Worm (Caenorhabditis elegans): ENCODE results near the gene set-16.
A peak's percentile ranks its signal among the peaks of the same experiment; 100 is the strongest.

set-16 gene

DNA sequence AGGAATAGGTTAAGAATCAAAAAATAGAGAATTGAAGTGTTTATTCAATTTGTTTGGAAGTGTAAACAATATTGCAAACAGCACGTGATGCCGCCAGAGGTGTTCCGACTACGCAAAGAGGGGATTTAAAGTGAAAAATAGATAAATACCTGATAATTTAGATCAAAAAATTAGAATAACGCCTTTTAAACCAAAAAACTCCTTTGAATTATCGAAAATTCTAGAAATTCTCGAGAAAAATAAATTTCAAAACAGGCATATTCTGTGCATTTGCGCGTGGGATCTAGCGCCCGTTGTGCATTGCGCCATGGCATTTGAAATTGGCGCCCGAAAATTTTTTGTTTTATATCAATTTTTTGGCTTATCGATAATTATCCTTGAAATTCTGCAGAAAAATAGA, 21.4 kb upstream of the set-16 start, which contains the start of gene hip-1 (continued):
- TF ChIP-seq xbp-1 (tag; optimal IDR thresholded peaks at IDR 0.05) (peak; percentile 54), unc-62 (GFP tag; optimal IDR thresholded peaks at IDR 0.05) (no peak), F16B12.6 (tag; optimal IDR thresholded peaks at IDR 0.05) (peak; percentile 93), mep-1 (tag; optimal IDR thresholded peaks at IDR 0.05) (peak; percentile 79), efl-1 (optimal IDR thresholded peaks at IDR 0.05) (peak; percentile 53 to 72), efl-1 (GFP tag; optimal IDR thresholded peaks at IDR 0.05 in 1 of 2) (peak; percentile 85 to 97), pag-3 (tag; optimal IDR thresholded peaks at IDR 0.05; ENCODE audit: borderline replicate concordance, insufficient read depth) (no peak), ces-1 (GFP tag; optimal IDR thresholded peaks at IDR 0.05) (no peak), lin-35 (GFP tag; optimal IDR thresholded peaks at IDR 0.05) (peak; percentile 80), nhr-90 (tag; optimal IDR thresholded peaks at IDR 0.05; ENCODE audit: poor library complexity) (peak; percentile 39), nhr-19 (GFP tag; conservative IDR thresholded peaks at IDR 0.05) (peak; percentile 43), rnt-1 (tag; optimal IDR thresholded peaks at IDR 0.05) (peak; percentile 7), ceh-82 (tag; optimal IDR thresholded peaks at IDR 0.05) (peak; percentile 18 to 45 (median 29)), unc-86 (tag; optimal IDR thresholded peaks at IDR 0.05) (peak; percentile 12), nhr-71 (tag; optimal IDR thresholded peaks at IDR 0.05) (peak; percentile 67), tbx-2 (tag; optimal IDR thresholded peaks at IDR 0.05) (peak; percentile 41)

ce11 chrIII:13623014-13623413, 20.7 kb upstream of the set-16 start, which contains the start of gene mlc-5:
Gene mlc-5, plus strand, starts transcription at chrIII:13623314.
- TF ChIP-seq pax-3 (tag; optimal IDR thresholded peaks at IDR 0.05) (no peak), hlh-4 (tag; optimal IDR thresholded peaks at IDR 0.05) (no peak)

ce11 chrIII:13624226-13624625, 19.5 kb upstream of the set-16 start, which contains the start of gene taf-9:
Gene taf-9, plus strand, starts transcription at chrIII:13624276.
- TF ChIP-seq blmp-1 (tag; optimal IDR thresholded peaks at IDR 0.05): no peak
- peak in 1 of 2 experiments; percentile 6 for TF ChIP-seq ztf-11 (tag; optimal IDR thresholded peaks at IDR 0.05)

DNA sequence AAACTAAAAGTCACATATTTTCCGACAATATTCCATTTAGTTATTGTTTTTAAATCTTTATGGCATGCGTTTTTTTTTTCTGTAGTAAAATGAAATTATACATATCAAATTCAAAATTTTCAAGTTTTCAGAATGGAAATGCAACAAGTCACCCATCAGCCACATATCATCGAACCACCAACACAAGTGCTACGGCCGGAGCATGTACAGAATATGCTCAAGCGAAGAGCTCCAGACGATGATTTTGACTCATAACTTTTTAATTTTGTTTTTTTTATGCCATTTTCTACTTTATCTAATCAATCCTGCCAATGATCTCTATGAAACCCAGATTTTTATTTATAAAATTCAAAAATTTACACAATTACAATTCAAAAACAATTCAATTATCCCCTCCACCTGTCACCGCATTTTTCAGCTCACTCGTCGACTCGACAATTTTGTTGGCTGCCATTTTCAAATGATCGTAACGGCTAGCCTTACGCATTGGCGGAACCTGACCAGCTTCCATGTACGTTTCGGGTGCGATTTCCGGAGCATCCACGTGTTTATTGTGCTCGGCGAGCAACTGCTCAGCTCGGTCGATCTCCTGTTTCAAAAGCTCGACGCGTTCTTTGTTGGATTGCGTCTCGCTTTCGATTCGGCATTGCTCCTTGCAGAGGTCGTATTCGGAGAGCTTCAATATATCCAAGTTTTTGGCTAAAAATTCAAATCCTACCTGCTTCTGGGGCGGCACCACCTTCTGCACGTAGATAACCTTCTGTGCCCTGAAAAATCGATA, 17.9 kb upstream of the set-16 start:
- TF ChIP-seq efl-1 (optimal IDR thresholded peaks at IDR 0.05): no peak
- no peak for TF ChIP-seq efl-1 (GFP tag; optimal IDR thresholded peaks at IDR 0.05 in 1 of 2)
- peak; percentile 26 for TF ChIP-seq ama-1 (optimal IDR thresholded peaks at IDR 0.05)
- no peak for TF ChIP-seq irx-1 (tag; optimal IDR thresholded peaks at IDR 0.05)
- no peak for TF ChIP-seq ztf-4 (tag; optimal IDR thresholded peaks at IDR 0.05)
- no peak for TF ChIP-seq aha-1 (tag; optimal IDR thresholded peaks at IDR 0.05)
- TF ChIP-seq nhr-90 (tag; optimal IDR thresholded peaks at IDR 0.05; ENCODE audit: poor library complexity): peak; percentile 16
- no peak for TF ChIP-seq mdl-1 (tag; optimal IDR thresholded peaks at IDR 0.05)
- peak; percentile 62 for TF ChIP-seq ceh-63 (GFP tag; optimal IDR thresholded peaks at IDR 0.05)
- no peak for TF ChIP-seq egl-27 (tag; optimal IDR thresholded peaks at IDR 0.05)
- peak; percentile 4 for TF ChIP-seq elt-2 (tag; optimal IDR thresholded peaks at IDR 0.05)
- no peak for TF ChIP-seq nhr-85 (tag)

- no peak for TF ChIP-seq fkh-4 (tag; optimal IDR thresholded peaks at IDR 0.05; ENCODE audit: borderline replicate concordance)
- TF ChIP-seq dpl-1 (GFP tag; optimal IDR thresholded peaks at IDR 0.05): no peak
- no peak for TF ChIP-seq nhr-85 (tag)
- TF ChIP-seq ceh-8 (GFP tag; optimal IDR thresholded peaks at IDR 0.05): no peak
- TF ChIP-seq lin-14 (GFP tag; optimal IDR thresholded peaks at IDR 0.05): no peak
- TF ChIP-seq zip-4 (GFP tag; optimal IDR thresholded peaks at IDR 0.05): no peak
- TF ChIP-seq grh-1 (GFP tag; IDR thresholded peaks at IDR 0.05): no peak
- no peak for TF ChIP-seq lir-3 (tag; optimal IDR thresholded peaks at IDR 0.05; ENCODE audit: poor library complexity)
- peak; percentile 85 for TF ChIP-seq elt-2 (tag; optimal IDR thresholded peaks at IDR 0.05)
- TF ChIP-seq ceh-82 (tag; optimal IDR thresholded peaks at IDR 0.05): no peak
- no peak for TF ChIP-seq nhr-84 (tag; optimal IDR thresholded peaks at IDR 0.05)
- no peak for TF ChIP-seq efl-3 (GFP tag; optimal IDR thresholded peaks at IDR 0.05)
- peak; percentile 12 for TF ChIP-seq nhr-71 (tag; optimal IDR thresholded peaks at IDR 0.05)
- no peak for TF ChIP-seq tbx-2 (tag; optimal IDR thresholded peaks at IDR 0.05)
- no peak for TF ChIP-seq dsc-1 (tag; optimal IDR thresholded peaks at IDR 0.05)
- no peak for TF ChIP-seq fos-1 (tag; optimal IDR thresholded peaks at IDR 0.05)
- TF ChIP-seq unc-130 (tag; optimal IDR thresholded peaks at IDR 0.05): no peak
- TF ChIP-seq elt-3 (tag; optimal IDR thresholded peaks at IDR 0.05): no peak
- no peak for TF ChIP-seq ces-1 (GFP tag; optimal IDR thresholded peaks at IDR 0.05)
- TF ChIP-seq tlp-1 (tag; optimal IDR thresholded peaks at IDR 0.05): no peak
- no peak for TF ChIP-seq ama-1 (optimal IDR thresholded peaks at IDR 0.05)
- peak in 1 of 2 experiments; percentile 31 for TF ChIP-seq mdl-1 (tag; optimal IDR thresholded peaks at IDR 0.05)
These were observed 17.0 kb upstream of the set-16 start, which contains the start of gene T12D8.5 for ce11 chrIII:13626692-13627091. Gene T12D8.5, minus strand, starts transcription at chrIII:13626786.
